Worm (Caenorhabditis elegans) whole organism, L4 larva: ENCODE results near the gene Y105C5A.15.
"Not testable (repeated sequence)": the region's sequence is repeated elsewhere in the genome, so short reads cannot be mapped to it uniquely, and the experiment has no call there.

ENCODE experiments used
- F26F4.8 ChIP-seq: fragments of 200-800 bp; sonication (Bioruptor generic); conservative IDR thresholded peaks from 2 replicates; pipeline ENCODE4 v1.3.6; 2022; ENCODE audit warnings: missing genetic modification characterization, missing compliant biosample characterization
- F49E8.2 ChIP-seq: sonication (generic microtip); optimal IDR thresholded peaks from 2 replicates; lab custom pipeline; 2016; ENCODE audit warnings: missing compliant biosample characterization, mild to moderate bottlenecking, missing genetic modification characterization, borderline replicate concordance
- T20F7.1 ChIP-seq: fragments of 200-800 bp; sonication (Bioruptor generic); optimal IDR thresholded peaks from 2 replicates; lab custom pipeline; 2018; ENCODE audit warnings: mild to moderate bottlenecking, missing genetic modification characterization, missing compliant biosample characterization
- T26A8.4 ChIP-seq: fragments of 200-800 bp; sonication (Bioruptor generic); IDR thresholded peaks from 2 replicates; pipeline ENCODE4 v1.3.6; 2022; ENCODE audit warnings: missing genetic modification characterization, missing compliant biosample characterization
- aha-1 ChIP-seq: fragments of 150-350 bp; peaks from one replicate; lab custom pipeline; 2014; ENCODE audit warnings: missing biosample characterization, missing genetic modification characterization
- ceh-32 ChIP-seq: sonication (generic microtip); optimal IDR thresholded peaks from 2 replicates; lab custom pipeline; 2016; ENCODE audit warnings: mild to moderate bottlenecking, missing genetic modification characterization, missing compliant biosample characterization; ENCODE audit not compliant: poor library complexity
- ctbp-1 ChIP-seq: fragments of 200-800 bp; sonication (Bioruptor generic); IDR thresholded peaks from 2 replicates; pipeline ENCODE4 v1.3.6; 2022; ENCODE audit warnings: missing genetic modification reagents, missing genetic modification characterization, missing compliant biosample characterization
- daf-16 ChIP-seq, 3 experiments: sonication (generic microtip); optimal IDR thresholded peaks; 2 replicates each; lab custom pipeline; 2016 to 2017; ENCODE audit warnings: missing genetic modification characterization in 3 of 3, missing genetic modification reagents in 3 of 3, mild to moderate bottlenecking in 2 of 3, missing compliant biosample characterization in 2 of 3, missing biosample characterization in 1 of 3, moderate library complexity in 1 of 3
- dmd-6 ChIP-seq: fragments of 200-800 bp; sonication (Bioruptor generic); IDR thresholded peaks from 2 replicates; pipeline ENCODE4 v1.3.6; 2022; ENCODE audit warnings: missing genetic modification reagents, missing genetic modification characterization, missing compliant biosample characterization
- dve-1 ChIP-seq: sonication (generic microtip); optimal IDR thresholded peaks from 2 replicates; lab custom pipeline; 2017; ENCODE audit warnings: antibody characterized with exemption, mild to moderate bottlenecking, missing genetic modification characterization, missing compliant biosample characterization; ENCODE audit not compliant: insufficient read depth
- hif-1 ChIP-seq, 2 experiments: sonication (generic microtip); optimal IDR thresholded peaks; 2 replicates each; lab custom pipeline; 2016 to 2017; ENCODE audit warnings: missing compliant biosample characterization in 2 of 2, missing genetic modification characterization in 2 of 2, missing genetic modification reagents in 2 of 2, missing genotype in 2 of 2, mild to moderate bottlenecking in 1 of 2
- lin-38 ChIP-seq: fragments of 200-800 bp; sonication (Bioruptor generic); IDR thresholded peaks from 2 replicates; pipeline ENCODE4 v1.3.6; 2022; ENCODE audit warnings: missing genetic modification reagents, missing genetic modification characterization, missing compliant biosample characterization
- lsy-2 ChIP-seq, 2 experiments: fragments of 150-350 bp in 1 of 2; sonication (generic microtip) in 1 of 2; optimal IDR thresholded peaks; 2 replicates each; lab custom pipeline; 2014 to 2017; ENCODE audit warnings: missing biosample characterization in 2 of 2, missing genetic modification characterization in 2 of 2
- madf-5 ChIP-seq, 2 experiments: fragments of 200-800 bp; sonication (Bioruptor generic); IDR thresholded peaks; 2 replicates each; pipeline ENCODE4 v1.3.6; 2022; ENCODE audit warnings: missing compliant biosample characterization in 2 of 2, missing genetic modification characterization in 2 of 2
- madf-9 ChIP-seq: fragments of 200-800 bp; sonication (Bioruptor generic); conservative IDR thresholded peaks from 2 replicates; pipeline ENCODE4 v1.3.6; 2022; ENCODE audit warnings: missing genetic modification reagents, missing genetic modification characterization, missing compliant biosample characterization
- mdt-29 ChIP-seq: fragments of 200-800 bp; sonication (Bioruptor generic); IDR thresholded peaks from 2 replicates; pipeline ENCODE4 v1.3.6; 2022; ENCODE audit warnings: missing genetic modification reagents, missing genetic modification characterization, missing compliant biosample characterization
- mxl-3 ChIP-seq: fragments of 200-800 bp; sonication (Bioruptor generic); optimal IDR thresholded peaks from 2 replicates; lab custom pipeline; 2018; ENCODE audit warnings: mild to moderate bottlenecking, missing genetic modification characterization, missing compliant biosample characterization
- nhr-28 ChIP-seq: fragments of 150-350 bp; optimal IDR thresholded peaks from 2 replicates; lab custom pipeline; 2014; ENCODE audit warnings: missing biosample characterization, missing genetic modification characterization
- nhr-48 ChIP-seq: sonication (generic microtip); optimal IDR thresholded peaks from 2 replicates; lab custom pipeline; 2016; ENCODE audit warnings: mild to moderate bottlenecking, missing genetic modification characterization, missing compliant biosample characterization
- nhr-77 ChIP-seq: fragments of 150-350 bp; optimal IDR thresholded peaks from 2 replicates; lab custom pipeline; 2014; ENCODE audit warnings: missing biosample characterization, missing genetic modification characterization
- pqm-1 ChIP-seq: sonication (generic microtip); optimal IDR thresholded peaks from 2 replicates; lab custom pipeline; 2017; ENCODE audit warnings: missing biosample characterization, missing genetic modification characterization
- set-16 ChIP-seq: fragments of 200-800 bp; sonication (Bioruptor generic); IDR thresholded peaks from 2 replicates; pipeline ENCODE4 v1.3.6; 2022; ENCODE audit warnings: missing genetic modification reagents, missing genetic modification characterization, missing compliant biosample characterization
- snpc-1.2 ChIP-seq: fragments of 200-800 bp; sonication (Bioruptor generic); IDR thresholded peaks from 2 replicates; pipeline ENCODE4 v1.3.6; 2022; ENCODE audit warnings: missing genetic modification reagents, missing genetic modification characterization, missing compliant biosample characterization
- snpc-4 ChIP-seq: fragments of 150-350 bp; optimal IDR thresholded peaks from 2 replicates; lab custom pipeline; 2014; ENCODE audit warnings: missing biosample characterization, missing genetic modification characterization
- unc-130 ChIP-seq: sonication (generic microtip); optimal IDR thresholded peaks from 2 replicates; lab custom pipeline; 2016; ENCODE audit warnings: missing genetic modification reagents, missing genetic modification characterization, missing compliant biosample characterization
- unc-62 ChIP-seq, 3 experiments: fragments of 150-350 bp in 1 of 3; sonication (generic microtip); optimal IDR thresholded peaks in 2 of 3; peaks in 1 of 3; 1 replicate in 1 of 3; 2 replicates in 2 of 3; lab custom pipeline; 2014 to 2017; ENCODE audit warnings: missing biosample characterization in 3 of 3, missing genetic modification characterization in 3 of 3, missing genetic modification reagents in 3 of 3, missing genotype in 1 of 3
- zag-1 ChIP-seq: fragments of 150-350 bp; optimal IDR thresholded peaks from 2 replicates; lab custom pipeline; 2014; ENCODE audit warnings: missing biosample characterization, missing genetic modification characterization
- ztf-7 ChIP-seq: fragments of 150-350 bp; optimal IDR thresholded peaks from 2 replicates; lab custom pipeline; 2014; ENCODE audit warnings: missing biosample characterization, missing genetic modification characterization

Gene Y105C5A.15

ce11 chrIV:15701962-15702361 is 13.0 kb downstream of the Y105C5A.15 start (continued):
- TF ChIP-seq mxl-3 (GFP tag; lab: Kevin White, UChicago) (no peak), mdt-29 (GFP tag; lab: Robert Waterston, UW) (no peak), dmd-6 (peak; percentile 78), snpc-4 (tag; lab: Kevin White, UChicago) (no peak), ztf-7 (no peak), ctbp-1 (GFP tag; lab: Robert Waterston, UW) (no peak), ceh-32 (no peak), madf-9 (no peak), dve-1 (tag; lab: Kevin White, UChicago) (peak; percentile 68), nhr-48 (tag; lab: Kevin White, UChicago) (no peak), T20F7.1 (no peak), lsy-2 (tag; optimal IDR thresholded peaks at IDR 0.05; lab: Kevin White, UChicago) (no peak), nhr-28 (tag; lab: Kevin White, UChicago) (peak; percentile 47), F26F4.8 (no peak), hif-1 (tag; optimal IDR thresholded peaks at IDR 0.05; lab: Kevin White, UChicago) (peak in 1 of 2 experiments; percentile 11)

ce11 chrIV:15703597-15704203 is 14.7 kb downstream of the Y105C5A.15 start:
- TF ChIP-seq unc-62 (GFP tag; optimal IDR thresholded peaks at IDR 0.05 in 1 of 2; lab: Kevin White, UChicago) (peak in 1 of 2 experiments; percentile 46), aha-1 (tag; lab: Kevin White, UChicago) (peak; percentile 86), mdt-29 (GFP tag; lab: Robert Waterston, UW) (peak; percentile 49; the same call in 1 of the 2 replicates), madf-5 (GFP tag; IDR thresholded peaks at IDR 0.05; lab: Robert Waterston, UW) (peak in 1 of 2 experiments; percentile 24; a peak in 1 of 4 replicates), snpc-1.2 (GFP tag; lab: Robert Waterston, UW) (peak; percentile 99), lin-38 (GFP tag; lab: Robert Waterston, UW) (0 out of 2 replicates have a peak, but pooled peaks have one; percentile 35)
- TF ChIP-seq unc-62 (tag; optimal IDR thresholded peaks at IDR 0.05; lab: Kevin White, UChicago), result not testable (repeated sequence)

- peak in 1 of 2 experiments; percentile 45 for TF ChIP-seq unc-62 (GFP tag; optimal IDR thresholded peaks at IDR 0.05 in 1 of 2; lab: Kevin White, UChicago)
- TF ChIP-seq unc-62 (tag; optimal IDR thresholded peaks at IDR 0.05; lab: Kevin White, UChicago), result not testable (repeated sequence)
Measured at ce11 chrIV:15713657-15714056, 24.7 kb downstream of the Y105C5A.15 start.

- no peak for TF ChIP-seq T26A8.4
- no peak for TF ChIP-seq zag-1 (tag; lab: Kevin White, UChicago)
- TF ChIP-seq set-16 (GFP tag; lab: Robert Waterston, UW), result peak; percentile 39; the same call in 1 of the 2 replicates
- TF ChIP-seq madf-5 (GFP tag; IDR thresholded peaks at IDR 0.05; lab: Robert Waterston, UW), result no peak
- TF ChIP-seq snpc-1.2 (GFP tag; lab: Robert Waterston, UW), result 0 out of 2 replicates have a peak, but pooled peaks have one; percentile 52
- no peak for TF ChIP-seq T20F7.1
Measured at ce11 chrIV:15718442-15718841, 29.4 kb downstream of the Y105C5A.15 start.

- TF ChIP-seq daf-16 (GFP tag; optimal IDR thresholded peaks at IDR 0.05; lab: Kevin White, UChicago) (no peak), daf-16 (tag; optimal IDR thresholded peaks at IDR 0.05; lab: Kevin White, UChicago) (peak; percentile 56), nhr-28 (tag; lab: Kevin White, UChicago) (peak; percentile 62), dmd-6 (peak; percentile 34; the same call in 1 of the 2 replicates), nhr-77 (tag; lab: Kevin White, UChicago) (peak; percentile 56), unc-62 (GFP tag; optimal IDR thresholded peaks at IDR 0.05 in 1 of 2; lab: Kevin White, UChicago) (peak in 1 of 2 experiments; percentile 16), unc-62 (tag; optimal IDR thresholded peaks at IDR 0.05; lab: Kevin White, UChicago) (no peak), unc-130 (no peak), pqm-1 (tag; lab: Kevin White, UChicago) (peak; percentile 88), F49E8.2 (tag; lab: Kevin White, UChicago) (no peak), dve-1 (tag; lab: Kevin White, UChicago) (peak; percentile 32)
Measured at ce11 chrIV:15726175-15726574, 37.2 kb downstream of the Y105C5A.15 start.
